Fruit fly (Drosophila melanogaster): ENCODE results near the gene CG15646.
A peak's percentile ranks its signal among the peaks of the same experiment; 100 is the strongest.

CG15646 gene

DNA sequence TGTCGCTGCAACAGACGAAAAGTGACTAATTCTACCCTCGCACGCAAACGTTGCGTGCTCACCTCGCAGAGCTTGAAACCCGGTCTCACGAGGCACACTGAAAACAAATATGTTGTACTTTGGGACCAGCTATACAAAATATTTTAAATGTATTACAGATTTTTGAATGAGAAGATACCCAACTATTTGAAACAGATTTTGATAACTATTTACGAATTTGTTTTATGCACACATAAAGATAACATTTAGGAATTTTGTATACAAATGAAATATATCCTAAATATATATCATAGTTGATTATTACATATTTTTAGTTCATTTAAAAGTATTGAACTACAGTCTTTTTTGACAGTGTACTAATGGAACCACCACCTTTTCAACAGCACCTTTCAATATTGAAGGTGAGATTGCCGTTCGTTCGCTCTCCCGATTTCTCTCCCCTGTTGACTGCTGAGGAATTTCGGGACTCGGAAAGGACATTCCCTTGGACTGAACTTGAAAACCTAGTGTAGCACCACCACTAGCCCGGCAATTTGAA, at the start of gene CG15646:
Gene CG15646, minus strand, starts transcription at position 4 of the 538 bp plus-strand sequence.
- TF ChIP-seq gem (tag; optimal IDR thresholded peaks at IDR 0.05) (peak; percentile 90), Hr51 (GFP tag; optimal IDR thresholded peaks at IDR 0.05) (peak in 1 of 2 experiments; percentile 59), grau (tag; optimal IDR thresholded peaks at IDR 0.05) (peak; percentile 79), mam (GFP tag; optimal IDR thresholded peaks at IDR 0.05) (no peak), NFAT (GFP tag; IDR thresholded peaks at IDR 0.05) (0 out of 2 replicates have a peak, but pooled peaks have one; percentile 6), sc (optimal IDR thresholded peaks at IDR 0.05) (no peak), sc (GFP tag; optimal IDR thresholded peaks at IDR 0.05) (peak; percentile 58), CG17385 (GFP tag; optimal IDR thresholded peaks at IDR 0.05) (peak; percentile 53), Sox102F (GFP tag; optimal IDR thresholded peaks at IDR 0.05) (peak; percentile 61), CG17186 (GFP tag; optimal IDR thresholded peaks at IDR 0.05) (no peak), CG34376 (GFP tag; optimal IDR thresholded peaks at IDR 0.05) (no peak), stwl (tag; optimal IDR thresholded peaks at IDR 0.05) (peak; percentile 31), emc (GFP tag; optimal IDR thresholded peaks at IDR 0.05) (no peak), CG12236 (GFP tag; optimal IDR thresholded peaks at IDR 0.05) (no peak), CG10959 (GFP tag; IDR thresholded peaks at IDR 0.05) (peak; percentile 74), Deaf1 (tag; optimal IDR thresholded peaks at IDR 0.05) (peak; percentile 43), CG9609 (GFP tag; optimal IDR thresholded peaks at IDR 0.05) (no peak), CoRest (tag; optimal IDR thresholded peaks at IDR 0.05) (peak; percentile 85), odd (GFP tag; optimal IDR thresholded peaks at IDR 0.05) (peak; percentile 65), esg (GFP tag; conservative IDR thresholded peaks at IDR 0.05) (0 out of 2 replicates have a peak, but pooled peaks have one; percentile 5), CG13424 (tag; optimal IDR thresholded peaks at IDR 0.05) (peak; percentile 80), CG13775 (GFP tag; optimal IDR thresholded peaks at IDR 0.05) (peak; percentile 76), TFAM (GFP tag; optimal IDR thresholded peaks at IDR 0.05) (peak; percentile 14), CG10147 (GFP tag; optimal IDR thresholded peaks at IDR 0.05) (no peak), vvl (GFP tag; IDR thresholded peaks at IDR 0.05) (peak; percentile 68), CG14710 (tag; optimal IDR thresholded peaks at IDR 0.05) (peak; percentile 93), sna (GFP tag; IDR thresholded peaks at IDR 0.05; ENCODE audit: partially characterized antibody) (no peak), otp (GFP tag; IDR thresholded peaks at IDR 0.05) (no peak), CG8924 (tag; optimal IDR thresholded peaks at IDR 0.05) (peak; percentile 88), CG14667 (GFP tag; IDR thresholded peaks at IDR 0.05) (peak; percentile 28; the same call in 1 of the 2 replicates), Hmr (GFP tag; optimal IDR thresholded peaks at IDR 0.05) (peak; percentile 29), Awh (GFP tag; IDR thresholded peaks at IDR 0.05) (peak; percentile 34; the same call in 1 of the 2 replicates), en (GFP tag; optimal IDR thresholded peaks at IDR 0.05) (no peak), CG1233 (GFP tag; optimal IDR thresholded peaks at IDR 0.05) (peak; percentile 77), CG33557 (GFP tag; optimal IDR thresholded peaks at IDR 0.05) (peak; percentile 95), tap (tag; optimal IDR thresholded peaks at IDR 0.05) (peak; percentile 65), twi (tag; optimal IDR thresholded peaks at IDR 0.05) (peak; percentile 71), pan (optimal IDR thresholded peaks at IDR 0.05) (no peak), pan (GFP tag; optimal IDR thresholded peaks at IDR 0.05 in 1 of 2, IDR thresholded peaks at IDR 0.05 in 1 of 2) (peak in 1 of 2 experiments; percentile 47), Chrac-16 (GFP tag; optimal IDR thresholded peaks at IDR 0.05) (peak; percentile 70), CG12299 (tag; optimal IDR thresholded peaks at IDR 0.05) (peak; percentile 63), CG11560 (tag; IDR thresholded peaks at IDR 0.05) (no peak), CG32767 (GFP tag; IDR thresholded peaks at IDR 0.05) (0 out of 2 replicates have a peak, but pooled peaks have one; percentile 28), CG8290 (GFP tag; optimal IDR thresholded peaks at IDR 0.05) (peak; percentile 69), CG8290 (tag; optimal IDR thresholded peaks at IDR 0.05) (peak in 1 of 2 experiments; percentile 39), CG1603 (tag; optimal IDR thresholded peaks at IDR 0.05) (peak; percentile 63), croc (GFP tag; conservative IDR thresholded peaks at IDR 0.05) (peak; percentile 75), slou (GFP tag; optimal IDR thresholded peaks at IDR 0.05) (peak; percentile 15), CG2202 (tag; optimal IDR thresholded peaks at IDR 0.05) (peak; percentile 82), CG4328 (GFP tag; optimal IDR thresholded peaks at IDR 0.05) (no peak)

Data from whole organism, embryonic.